Fruit fly (Drosophila melanogaster) whole organism, embryonic: Measurements from ENCODE around the gene CG16853.

ENCODE experiments used
- Adf1 ChIP-seq: fragments of 200-800 bp; sonication (Bioruptor generic); IDR thresholded peaks from 2 replicates; pipeline ENCODE4 v1.3.6; 2022; ENCODE audit warnings: missing biosample characterization, missing genetic modification characterization
- CG10543 ChIP-seq: fragments of 200-800 bp; sonication (Bioruptor generic); optimal IDR thresholded peaks from 3 replicates; lab custom pipeline; 2017; ENCODE audit warnings: missing biosample characterization, mild to moderate bottlenecking, missing genetic modification characterization, moderate library complexity
- CG11504 ChIP-seq: fragments of 200-800 bp; sonication (Bioruptor generic); optimal IDR thresholded peaks from 3 replicates; lab custom pipeline; 2019; ENCODE audit warnings: missing biosample characterization, mild to moderate bottlenecking, missing genetic modification characterization, moderate library complexity
- CG14667 ChIP-seq: fragments of 200-800 bp; sonication (Bioruptor generic); IDR thresholded peaks from 2 replicates; pipeline ENCODE4 v1.3.6; 2022; ENCODE audit warnings: missing biosample characterization, missing genetic modification characterization
- CG15269 ChIP-seq: fragments of 200-800 bp; sonication (Bioruptor generic); optimal IDR thresholded peaks from 2 replicates; lab custom pipeline; 2018; ENCODE audit warnings: missing biosample characterization, mild to moderate bottlenecking, missing genetic modification characterization, moderate library complexity
- CG2116 ChIP-seq: fragments of 200-800 bp; sonication (Bioruptor generic); optimal IDR thresholded peaks from 3 replicates; lab custom pipeline; 2018; ENCODE audit warnings: missing biosample characterization, mild to moderate bottlenecking, missing genetic modification characterization
- CG4282 ChIP-seq: fragments of 200-800 bp; sonication (Bioruptor generic); optimal IDR thresholded peaks from 2 replicates; lab custom pipeline; 2016; ENCODE audit warnings: missing biosample characterization, missing genetic modification characterization
- CG5245 ChIP-seq: fragments of 200-800 bp; sonication (Bioruptor generic); optimal IDR thresholded peaks from 3 replicates; lab custom pipeline; 2016; ENCODE audit warnings: missing biosample characterization, missing genetic modification characterization
- CG6654 ChIP-seq: fragments of 200-800 bp; sonication (Bioruptor generic); optimal IDR thresholded peaks from 2 replicates; lab custom pipeline; 2017; ENCODE audit warnings: missing biosample characterization, mild to moderate bottlenecking, missing genetic modification characterization
- CG7372 ChIP-seq: fragments of 200-800 bp; sonication (Bioruptor generic); IDR thresholded peaks from 2 replicates; pipeline ENCODE4 v1.3.6; 2022; ENCODE audit warnings: missing biosample characterization, missing genetic modification characterization
- CG8290 ChIP-seq, 3 experiments: fragments of 200-800 bp; sonication (Bioruptor generic); optimal IDR thresholded peaks; 2 replicates each; lab custom pipeline; 2016 to 2019; ENCODE audit warnings: missing biosample characterization in 3 of 3, missing genetic modification characterization in 3 of 3, mild to moderate bottlenecking in 2 of 3, moderate library complexity in 1 of 3
- CG8924 ChIP-seq: fragments of 200-800 bp; optimal IDR thresholded peaks from 3 replicates; lab custom pipeline; 2019; ENCODE audit warnings: missing biosample characterization, mild to moderate bottlenecking, missing genetic modification characterization, moderate library complexity
- CG9609 ChIP-seq: fragments of 200-800 bp; sonication (Bioruptor generic); optimal IDR thresholded peaks from 3 replicates; lab custom pipeline; 2016; ENCODE audit warnings: missing biosample characterization, missing genetic modification characterization
- CG9817 ChIP-seq: fragments of 200-800 bp; sonication (Bioruptor generic); optimal IDR thresholded peaks from 2 replicates; lab custom pipeline; 2018; ENCODE audit warnings: missing biosample characterization, mild to moderate bottlenecking, missing genetic modification characterization, moderate library complexity
- Dip2 ChIP-seq: fragments of 200-800 bp; sonication (Bioruptor generic); IDR thresholded peaks from 2 replicates; pipeline ENCODE4 v1.3.6; 2022; ENCODE audit warnings: missing biosample characterization, missing genetic modification characterization
- Dll ChIP-seq: fragments of 200-800 bp; sonication (Bioruptor generic); IDR thresholded peaks from 4 replicates; pipeline ENCODE4 v1.3.6; 2022; ENCODE audit warnings: missing biosample characterization, missing genetic modification characterization; ENCODE audit not compliant: partially characterized antibody
- Hey ChIP-seq: fragments of 200-800 bp; sonication (Bioruptor generic); optimal IDR thresholded peaks from 3 replicates; lab custom pipeline; 2018; ENCODE audit warnings: missing biosample characterization, mild to moderate bottlenecking, missing genetic modification characterization
- HmgD ChIP-seq: fragments of 200-800 bp; sonication (Bioruptor generic); optimal IDR thresholded peaks from 3 replicates; lab custom pipeline; 2016; ENCODE audit warnings: missing biosample characterization, missing genetic modification characterization
- Hr51 ChIP-seq, 2 experiments: fragments of 200-800 bp; sonication (Bioruptor generic); optimal IDR thresholded peaks; 2 replicates in 1 of 2; 3 replicates in 1 of 2; lab custom pipeline; 2016 to 2018; ENCODE audit warnings: missing biosample characterization in 2 of 2, missing genetic modification characterization in 2 of 2, mild to moderate bottlenecking in 1 of 2, moderate library complexity in 1 of 2
- Lhr ChIP-seq: fragments of 200-800 bp; sonication (Bioruptor generic); optimal IDR thresholded peaks from 3 replicates; lab custom pipeline; 2017; ENCODE audit warnings: mild to moderate bottlenecking, missing biosample characterization, missing genetic modification reagents, missing genetic modification characterization
- Mes4 ChIP-seq: fragments of 200-800 bp; sonication (Bioruptor generic); optimal IDR thresholded peaks from 2 replicates; lab custom pipeline; 2016; ENCODE audit warnings: missing biosample characterization, missing genetic modification characterization
- Myb ChIP-seq: fragments of 200-800 bp; sonication (Bioruptor generic); optimal IDR thresholded peaks from 2 replicates; lab custom pipeline; 2016; ENCODE audit warnings: missing biosample characterization, missing genetic modification characterization
- Nf-YB ChIP-seq: fragments of 200-800 bp; sonication (Bioruptor generic); optimal IDR thresholded peaks from 3 replicates; lab custom pipeline; 2019; ENCODE audit warnings: missing biosample characterization, mild to moderate bottlenecking, missing genetic modification characterization, moderate library complexity
- Nf-YC ChIP-seq: fragments of 200-800 bp; optimal IDR thresholded peaks from 3 replicates; lab custom pipeline; 2019; ENCODE audit warnings: missing biosample characterization, mild to moderate bottlenecking, missing genetic modification characterization, moderate library complexity
- Poxn ChIP-seq: fragments of 200-800 bp; sonication (Bioruptor generic); IDR thresholded peaks from 2 replicates; pipeline ENCODE4 v1.3.6; 2022; ENCODE audit warnings: missing biosample characterization, missing genetic modification characterization
- Sin3A ChIP-seq: fragments of >200 bp; optimal IDR thresholded peaks from 2 replicates; lab custom pipeline; 2018
- Sry-β ChIP-seq: fragments of 200-800 bp; sonication (Bioruptor generic); optimal IDR thresholded peaks from 2 replicates; lab custom pipeline; 2018; ENCODE audit warnings: missing biosample characterization, mild to moderate bottlenecking, missing genetic modification characterization, moderate library complexity
- Xrp1 ChIP-seq: fragments of 200-800 bp; sonication (Bioruptor generic); IDR thresholded peaks from 2 replicates; pipeline ENCODE4 v1.3.6; 2022; ENCODE audit warnings: missing biosample characterization, missing genetic modification characterization
- abd-A ChIP-seq: fragments of 200-800 bp; sonication (Bioruptor generic); optimal IDR thresholded peaks from 3 replicates; lab custom pipeline; 2019; ENCODE audit warnings: missing biosample characterization, mild to moderate bottlenecking, missing genetic modification characterization, moderate library complexity
- btn ChIP-seq: fragments of 200-800 bp; sonication (Bioruptor generic); optimal IDR thresholded peaks from 2 replicates; lab custom pipeline; 2016; ENCODE audit warnings: missing biosample characterization, missing genetic modification characterization
- croc ChIP-seq: fragments of 200-800 bp; sonication (Bioruptor generic); conservative IDR thresholded peaks from 3 replicates; pipeline ENCODE4 v1.3.6; 2022; ENCODE audit warnings: missing biosample characterization, missing genetic modification characterization
- crp ChIP-seq, 2 experiments: fragments of 200-800 bp; sonication (Bioruptor generic); optimal IDR thresholded peaks; 2 replicates in 1 of 2; 3 replicates in 1 of 2; lab custom pipeline; 2017; ENCODE audit warnings: missing biosample characterization in 2 of 2, missing genetic modification characterization in 2 of 2, mild to moderate bottlenecking in 1 of 2, moderate library complexity in 1 of 2
- da ChIP-seq: fragments of 200-800 bp; sonication (Bioruptor generic); optimal IDR thresholded peaks from 2 replicates; lab custom pipeline; 2016; ENCODE audit warnings: missing biosample characterization, missing genetic modification characterization
- dm ChIP-seq: fragments of 200-800 bp; sonication (Bioruptor generic); optimal IDR thresholded peaks from 3 replicates; lab custom pipeline; 2016; ENCODE audit warnings: missing biosample characterization, missing genetic modification characterization
- dmrt99B ChIP-seq: fragments of 200-800 bp; sonication (Bioruptor generic); optimal IDR thresholded peaks from 2 replicates; lab custom pipeline; 2018; ENCODE audit warnings: missing biosample characterization, mild to moderate bottlenecking, missing genetic modification characterization, moderate library complexity
- grn ChIP-seq: fragments of 200-800 bp; sonication (Bioruptor generic); optimal IDR thresholded peaks from 3 replicates; lab custom pipeline; 2017; ENCODE audit warnings: missing biosample characterization, missing genetic modification characterization
- kay ChIP-seq: fragments of 200-800 bp; sonication (Bioruptor generic); optimal IDR thresholded peaks from 2 replicates; lab custom pipeline; 2016; ENCODE audit warnings: missing biosample characterization, missing genetic modification characterization
- ken ChIP-seq: fragments of 200-800 bp; sonication (Bioruptor generic); IDR thresholded peaks from 3 replicates; pipeline ENCODE4 v1.3.6; 2022; ENCODE audit warnings: missing biosample characterization, missing genetic modification characterization
- klu ChIP-seq: fragments of 200-800 bp; sonication (Bioruptor generic); IDR thresholded peaks from 2 replicates; pipeline ENCODE4 v1.3.6; 2022; ENCODE audit warnings: missing biosample characterization, missing genetic modification characterization
- lbe ChIP-seq: fragments of 200-800 bp; sonication (Bioruptor generic); optimal IDR thresholded peaks from 2 replicates; lab custom pipeline; 2016; ENCODE audit warnings: missing biosample characterization, mild to moderate bottlenecking, missing genetic modification characterization
- lilli ChIP-seq: fragments of 200-800 bp; sonication (Bioruptor generic); optimal IDR thresholded peaks from 3 replicates; lab custom pipeline; 2016; ENCODE audit warnings: missing biosample characterization, missing genetic modification characterization
- org-1 ChIP-seq: fragments of 200-800 bp; sonication (Bioruptor generic); optimal IDR thresholded peaks from 2 replicates; lab custom pipeline; 2017; ENCODE audit warnings: missing biosample characterization, missing genetic modification characterization
- ro ChIP-seq: fragments of 200-800 bp; sonication (Bioruptor generic); IDR thresholded peaks from 2 replicates; pipeline ENCODE4 v1.3.6; 2022; ENCODE audit warnings: missing biosample characterization, missing genetic modification characterization
- salm ChIP-seq: fragments of 200-800 bp; sonication (Bioruptor generic); optimal IDR thresholded peaks from 2 replicates; lab custom pipeline; 2018; ENCODE audit warnings: missing biosample characterization, mild to moderate bottlenecking, missing genetic modification characterization
- stc ChIP-seq: fragments of 200-800 bp; sonication (Bioruptor generic); IDR thresholded peaks from 2 replicates; pipeline ENCODE4 v1.3.6; 2022; ENCODE audit warnings: missing biosample characterization, missing genetic modification characterization
- toy ChIP-seq: fragments of 200-800 bp; sonication (Bioruptor generic); IDR thresholded peaks from 2 replicates; pipeline ENCODE4 v1.3.6; 2022; ENCODE audit warnings: missing biosample characterization, missing genetic modification characterization
- vfl ChIP-seq: fragments of 200-800 bp; sonication (Bioruptor generic); optimal IDR thresholded peaks from 2 replicates; lab custom pipeline; 2016; ENCODE audit warnings: missing biosample characterization, missing genetic modification characterization
- zf30C ChIP-seq: fragments of 200-800 bp; sonication (Bioruptor generic); optimal IDR thresholded peaks from 3 replicates; lab custom pipeline; 2018; ENCODE audit warnings: missing biosample characterization, mild to moderate bottlenecking, missing genetic modification characterization

CG16853 gene

DNA sequence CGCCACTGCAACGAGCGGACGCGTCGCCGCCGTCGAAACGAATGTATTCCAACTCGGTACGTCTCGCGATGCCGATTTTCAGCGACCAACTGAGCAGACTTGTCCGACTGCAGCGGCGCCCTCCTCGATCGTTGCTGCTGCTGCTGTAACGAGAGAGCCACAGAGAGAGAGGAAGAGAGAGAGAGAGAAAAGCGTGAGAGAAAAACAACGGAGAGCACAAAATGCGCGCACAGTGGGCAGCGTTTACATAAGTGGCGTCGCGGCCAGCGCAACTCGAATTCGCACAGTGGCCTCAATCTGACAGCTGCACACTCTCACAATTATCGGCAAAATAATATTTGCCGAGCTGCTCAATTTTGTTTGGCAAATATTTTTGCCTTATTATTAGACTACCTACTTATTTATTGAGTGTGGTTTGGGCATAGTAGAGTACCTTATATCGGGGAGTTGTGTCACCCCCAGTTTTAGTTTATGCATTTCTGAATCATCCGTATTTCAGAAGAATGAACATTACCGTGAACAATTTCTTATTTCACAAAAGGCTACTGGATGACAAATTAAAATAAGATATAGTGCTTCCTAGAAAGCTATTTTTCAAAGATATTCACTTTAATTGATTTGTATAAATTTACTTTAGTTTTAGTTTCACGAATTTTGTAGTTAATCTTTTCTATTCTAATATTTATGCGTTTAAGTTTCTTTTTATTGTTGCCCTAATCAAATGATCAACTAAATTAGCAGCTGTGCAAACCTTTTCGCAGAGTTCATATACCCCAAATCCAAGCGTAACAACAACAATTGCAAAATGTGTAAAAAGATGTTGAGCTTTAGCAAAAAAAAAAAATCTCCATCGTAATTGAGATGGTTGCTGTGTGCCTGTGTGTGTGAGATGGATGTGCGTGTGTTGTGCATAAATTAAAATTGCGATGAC lies 28.5 kb upstream of the CG16853 start (continued):
- TF ChIP-seq klu (GFP tag; lab: Robert Waterston, UW) = 0 out of 2 replicates have a peak, but pooled peaks have one; percentile 7
- TF ChIP-seq da = no peak
- peak; percentile 70 for TF ChIP-seq stc (GFP tag; lab: Robert Waterston, UW)
- TF ChIP-seq crp (GFP tag; optimal IDR thresholded peaks at IDR 0.05; lab: Kevin White, UChicago) = no peak
- peak; percentile 5 for TF ChIP-seq CG9817 (tag; lab: Kevin White, UChicago)
- peak; percentile 68 for TF ChIP-seq CG11504 (tag; lab: Kevin White, UChicago)
- peak; percentile 35 for TF ChIP-seq vfl
- TF ChIP-seq dmrt99B (tag; lab: Kevin White, UChicago) = peak; percentile 66
- peak; percentile 69 for TF ChIP-seq lbe (GFP tag; lab: Kevin White, UChicago)
- TF ChIP-seq zf30C (GFP tag; lab: Kevin White, UChicago) = no peak
- no peak for TF ChIP-seq Sin3A (lab: Kevin White, UChicago)
- TF ChIP-seq Poxn (GFP tag; lab: Robert Waterston, UW) = peak; percentile 35; the same call in 1 of the 2 replicates
- peak; percentile 68 for TF ChIP-seq kay (GFP tag; lab: Kevin White, UChicago)
- peak; percentile 44 for TF ChIP-seq CG5245 (GFP tag; lab: Kevin White, UChicago)
- TF ChIP-seq Hey (tag; lab: Kevin White, UChicago) = no peak
- TF ChIP-seq CG6654 (GFP tag; lab: Kevin White, UChicago) = peak; percentile 25
- TF ChIP-seq HmgD = peak; percentile 34
- peak; percentile 52 for TF ChIP-seq org-1 (GFP tag; lab: Kevin White, UChicago)
- TF ChIP-seq CG2116 (GFP tag; lab: Kevin White, UChicago) = no peak
- TF ChIP-seq CG15269 (tag; lab: Kevin White, UChicago) = peak; percentile 43
- TF ChIP-seq Mes4 = peak; percentile 23
- TF ChIP-seq Hr51 (GFP tag; optimal IDR thresholded peaks at IDR 0.05; lab: Kevin White, UChicago) = peak in 1 of 2 experiments; percentile 53
- 0 out of 2 replicates have a peak, but pooled peaks have one; percentile 25 for TF ChIP-seq toy (GFP tag; lab: Robert Waterston, UW)
- TF ChIP-seq dm (GFP tag; lab: Kevin White, UChicago) = no peak
- TF ChIP-seq btn (GFP tag; lab: Kevin White, UChicago) = no peak
- peak; percentile 74 for TF ChIP-seq lilli (GFP tag; lab: Kevin White, UChicago)
- peak; percentile 58 for TF ChIP-seq Adf1 (GFP tag; lab: Robert Waterston, UW)
- no peak for TF ChIP-seq Sry-β (GFP tag; lab: Kevin White, UChicago)
- TF ChIP-seq croc (GFP tag; lab: Robert Waterston, UW) = 0 out of 3 replicates have a peak, but pooled peaks have one; percentile 19
- peak; percentile 77 for TF ChIP-seq CG4282
- no peak for TF ChIP-seq abd-A (tag; lab: Kevin White, UChicago)
- peak; percentile 39 for TF ChIP-seq CG10543 (GFP tag; lab: Kevin White, UChicago)
- TF ChIP-seq Dip2 (GFP tag; lab: Robert Waterston, UW) = no peak
- peak; percentile 59 for TF ChIP-seq CG7372 (GFP tag; lab: Robert Waterston, UW)
- TF ChIP-seq salm (tag; lab: Kevin White, UChicago) = no peak
- TF ChIP-seq CG14667 = peak; percentile 49
- TF ChIP-seq CG8290 (GFP tag; optimal IDR thresholded peaks at IDR 0.05; lab: Kevin White, UChicago) = no peak
- peak in 1 of 2 experiments; percentile 76 for TF ChIP-seq CG8290 (tag; optimal IDR thresholded peaks at IDR 0.05; lab: Kevin White, UChicago)
- TF ChIP-seq grn = no peak
- no peak for TF ChIP-seq Lhr (GFP tag; lab: Kevin White, UChicago)
- TF ChIP-seq CG8924 (tag; lab: Kevin White, UChicago) = peak; percentile 25
- TF ChIP-seq Myb = peak; percentile 36
- TF ChIP-seq ken = 0 out of 3 replicates have a peak, but pooled peaks have one; percentile 49
- TF ChIP-seq Dll (GFP tag; lab: Robert Waterston, UW) = peak; percentile 51; the same call in 1 of the 4 replicates
- peak; percentile 45 for TF ChIP-seq ro (GFP tag; lab: Robert Waterston, UW)
- no peak for TF ChIP-seq Nf-YB
- peak; percentile 76 for TF ChIP-seq Xrp1
- peak; percentile 43 for TF ChIP-seq Nf-YC (tag; lab: Kevin White, UChicago)
- TF ChIP-seq CG9609 (GFP tag; lab: Kevin White, UChicago) = peak; percentile 54
